Fruit fly (Drosophila melanogaster) whole organism, embryonic: ENCODE data around the gene CG43229.

Experiments
- BEAF-32 ChIP-seq: fragments of 200-800 bp; sonication (Bioruptor generic); optimal IDR thresholded peaks from 3 replicates; lab custom pipeline; 2017; ENCODE audit warnings: missing biosample characterization, missing genetic modification characterization, mild to moderate bottlenecking, moderate library complexity, missing genetic modification reagents
- Bteb2 ChIP-seq: fragments of 200-800 bp; sonication (Bioruptor generic); optimal IDR thresholded peaks from 2 replicates; lab custom pipeline; 2016; ENCODE audit warnings: missing biosample characterization, missing genetic modification characterization
- CG10209 ChIP-seq: fragments of 200-800 bp; sonication (Bioruptor generic); optimal IDR thresholded peaks from 3 replicates; lab custom pipeline; 2017; ENCODE audit warnings: missing biosample characterization, mild to moderate bottlenecking, missing genetic modification characterization, missing genetic modification reagents
- CG10321 ChIP-seq: fragments of 200-800 bp; sonication (Bioruptor generic); IDR thresholded peaks from 2 replicates; pipeline ENCODE4 v1.3.6; 2022; ENCODE audit warnings: missing biosample characterization, missing genetic modification characterization
- CG1602 ChIP-seq: fragments of 200-800 bp; sonication (Bioruptor generic); optimal IDR thresholded peaks from 3 replicates; lab custom pipeline; 2016; ENCODE audit warnings: missing biosample characterization, missing genetic modification characterization
- CG16815 ChIP-seq: fragments of 200-800 bp; sonication (Bioruptor generic); optimal IDR thresholded peaks from 3 replicates; lab custom pipeline; 2017; ENCODE audit warnings: missing biosample characterization, mild to moderate bottlenecking, missing genetic modification characterization
- CG17361 ChIP-seq: fragments of 200-800 bp; sonication (Bioruptor generic); IDR thresholded peaks from 3 replicates; pipeline ENCODE4 v1.3.6; 2022; ENCODE audit warnings: missing biosample characterization, missing genetic modification characterization
- CG17612 ChIP-seq: fragments of 200-800 bp; sonication (Bioruptor generic); IDR thresholded peaks from 2 replicates; pipeline ENCODE4 v1.3.6; 2022; ENCODE audit warnings: missing biosample characterization, missing genetic modification characterization
- CG2889 ChIP-seq: fragments of 200-800 bp; sonication (Bioruptor generic); IDR thresholded peaks from 3 replicates; pipeline ENCODE4 v1.3.6; 2022; ENCODE audit warnings: missing biosample characterization, missing genetic modification characterization
- CG30403 ChIP-seq: fragments of 200-800 bp; sonication (Bioruptor generic); optimal IDR thresholded peaks from 3 replicates; lab custom pipeline; 2016; ENCODE audit warnings: missing biosample characterization, missing genetic modification characterization
- CG34422 ChIP-seq: fragments of 200-800 bp; sonication (Bioruptor generic); IDR thresholded peaks from 3 replicates; pipeline ENCODE4 v1.3.6; 2022; ENCODE audit warnings: missing biosample characterization, missing genetic modification characterization
- CG42726 ChIP-seq: fragments of 200-800 bp; sonication (Bioruptor generic); IDR thresholded peaks from 2 replicates; pipeline ENCODE4 v1.3.6; 2022; ENCODE audit warnings: missing biosample characterization, missing genetic modification characterization; ENCODE audit not compliant: partially characterized antibody
- CG4360 ChIP-seq: fragments of 200-800 bp; sonication (Bioruptor generic); IDR thresholded peaks from 2 replicates; pipeline ENCODE4 v1.3.6; 2022; ENCODE audit warnings: missing biosample characterization, missing genetic modification characterization
- CG8359 ChIP-seq: fragments of 200-800 bp; sonication (Bioruptor generic); optimal IDR thresholded peaks from 2 replicates; lab custom pipeline; 2017; ENCODE audit warnings: missing biosample characterization, mild to moderate bottlenecking, missing genetic modification characterization, borderline replicate concordance
- CG8478 ChIP-seq: fragments of >200 bp; optimal IDR thresholded peaks from 2 replicates; lab custom pipeline; 2018
- CG8924 ChIP-seq: fragments of 200-800 bp; optimal IDR thresholded peaks from 3 replicates; lab custom pipeline; 2019; ENCODE audit warnings: missing biosample characterization, mild to moderate bottlenecking, missing genetic modification characterization, moderate library complexity
- CG9609 ChIP-seq: fragments of 200-800 bp; sonication (Bioruptor generic); optimal IDR thresholded peaks from 3 replicates; lab custom pipeline; 2016; ENCODE audit warnings: missing biosample characterization, missing genetic modification characterization
- CG9727 ChIP-seq: fragments of 200-800 bp; sonication (Bioruptor generic); optimal IDR thresholded peaks from 3 replicates; lab custom pipeline; 2017; ENCODE audit warnings: missing biosample characterization, mild to moderate bottlenecking, missing genetic modification characterization
- CoRest ChIP-seq: fragments of 200-800 bp; sonication (Bioruptor generic); optimal IDR thresholded peaks from 3 replicates; lab custom pipeline; 2018; ENCODE audit warnings: missing biosample characterization, mild to moderate bottlenecking, missing genetic modification characterization, moderate library complexity
- Doc3 ChIP-seq: fragments of 200-800 bp; sonication (Bioruptor generic); IDR thresholded peaks from 3 replicates; pipeline ENCODE4 v1.3.6; 2022; ENCODE audit warnings: missing biosample characterization, missing genetic modification characterization; ENCODE audit not compliant: partially characterized antibody
- E2f2 ChIP-seq: fragments of 200-800 bp; sonication (Bioruptor generic); IDR thresholded peaks from 2 replicates; pipeline ENCODE4 v1.3.6; 2022; ENCODE audit warnings: missing biosample characterization, missing genetic modification characterization
- Eip74EF ChIP-seq, 2 experiments: fragments of 200-800 bp in 1 of 2; fragments of >200 bp in 1 of 2; sonication (Bioruptor generic) in 1 of 2; optimal IDR thresholded peaks; 2 replicates each; lab custom pipeline; 2017 to 2019; ENCODE audit warnings: missing biosample characterization in 2 of 2, missing genetic modification characterization in 2 of 2, mild to moderate bottlenecking in 1 of 2, moderate library complexity in 1 of 2
- H15 ChIP-seq: fragments of 200-800 bp; sonication (Bioruptor generic); IDR thresholded peaks from 3 replicates; pipeline ENCODE4 v1.3.6; 2022; ENCODE audit warnings: missing biosample characterization, missing genetic modification characterization
- HLH4C ChIP-seq: fragments of 200-800 bp; sonication (Bioruptor generic); IDR thresholded peaks from 3 replicates; pipeline ENCODE4 v1.3.6; 2022; ENCODE audit warnings: missing biosample characterization, missing genetic modification characterization; ENCODE audit not compliant: partially characterized antibody
- HLH54F ChIP-seq: fragments of 200-800 bp; sonication (Bioruptor generic); optimal IDR thresholded peaks from 3 replicates; lab custom pipeline; 2016; ENCODE audit warnings: missing biosample characterization, missing genetic modification characterization
- Hey ChIP-seq: fragments of 200-800 bp; sonication (Bioruptor generic); optimal IDR thresholded peaks from 3 replicates; lab custom pipeline; 2018; ENCODE audit warnings: missing biosample characterization, mild to moderate bottlenecking, missing genetic modification characterization
- MTF-1 ChIP-seq: fragments of 200-800 bp; sonication (Bioruptor generic); optimal IDR thresholded peaks from 2 replicates; lab custom pipeline; 2018; ENCODE audit warnings: missing biosample characterization, mild to moderate bottlenecking, missing genetic modification characterization, borderline replicate concordance
- Mes4 ChIP-seq: fragments of 200-800 bp; sonication (Bioruptor generic); optimal IDR thresholded peaks from 2 replicates; lab custom pipeline; 2016; ENCODE audit warnings: missing biosample characterization, missing genetic modification characterization
- NC2β ChIP-seq: fragments of 200-800 bp; sonication (Bioruptor generic); optimal IDR thresholded peaks from 2 replicates; lab custom pipeline; 2016; ENCODE audit warnings: missing biosample characterization, missing genetic modification characterization
- Nf-YC ChIP-seq: fragments of 200-800 bp; optimal IDR thresholded peaks from 3 replicates; lab custom pipeline; 2019; ENCODE audit warnings: missing biosample characterization, mild to moderate bottlenecking, missing genetic modification characterization, moderate library complexity
- Ptx1 ChIP-seq: fragments of 200-800 bp; sonication (Bioruptor generic); IDR thresholded peaks from 2 replicates; pipeline ENCODE4 v1.3.6; 2022; ENCODE audit warnings: missing biosample characterization, missing genetic modification characterization
- Sox102F ChIP-seq: fragments of 200-800 bp; sonication (Bioruptor generic); optimal IDR thresholded peaks from 2 replicates; lab custom pipeline; 2018; ENCODE audit warnings: missing biosample characterization, mild to moderate bottlenecking, missing genetic modification characterization, moderate library complexity
- TFAM ChIP-seq: fragments of 200-800 bp; sonication (Bioruptor generic); optimal IDR thresholded peaks from 2 replicates; lab custom pipeline; 2017; ENCODE audit warnings: missing biosample characterization, missing genetic modification characterization, inconsistent platforms
- Tbp ChIP-seq: fragments of >200 bp; optimal IDR thresholded peaks from 2 replicates; lab custom pipeline; 2018; ENCODE audit warnings: missing biosample characterization, missing genetic modification characterization
- Usf ChIP-seq: fragments of 200-800 bp; sonication (Bioruptor generic); optimal IDR thresholded peaks from 2 replicates; lab custom pipeline; 2017; ENCODE audit warnings: missing genotype, missing biosample characterization, missing genetic modification characterization
- aop ChIP-seq: fragments of 200-800 bp; sonication (Bioruptor generic); IDR thresholded peaks from 2 replicates; pipeline ENCODE4 v1.3.6; 2022; ENCODE audit warnings: missing biosample characterization, missing genetic modification characterization
- ato ChIP-seq: fragments of 200-800 bp; sonication (Bioruptor generic); IDR thresholded peaks from 2 replicates; pipeline ENCODE4 v1.3.6; 2022; ENCODE audit warnings: missing biosample characterization, missing genetic modification characterization; ENCODE audit not compliant: partially characterized antibody
- bowl ChIP-seq: fragments of 200-800 bp; sonication (Bioruptor generic); IDR thresholded peaks from 2 replicates; pipeline ENCODE4 v1.3.6; 2022; ENCODE audit warnings: missing biosample characterization, missing genetic modification characterization
- gcm ChIP-seq: fragments of 200-800 bp; sonication (Bioruptor generic); optimal IDR thresholded peaks from 2 replicates; lab custom pipeline; 2019; ENCODE audit warnings: missing biosample characterization, mild to moderate bottlenecking, missing genetic modification characterization, moderate library complexity
- gro ChIP-seq: fragments of 200-800 bp; sonication (Bioruptor generic); optimal IDR thresholded peaks from 2 replicates; lab custom pipeline; 2016; ENCODE audit warnings: missing biosample characterization, missing genetic modification characterization
- her ChIP-seq: fragments of 200-800 bp; sonication (Bioruptor generic); optimal IDR thresholded peaks from 2 replicates; lab custom pipeline; 2016; ENCODE audit warnings: missing biosample characterization, missing genetic modification characterization
- nom ChIP-seq: fragments of 200-800 bp; sonication (Bioruptor generic); optimal IDR thresholded peaks from 2 replicates; lab custom pipeline; 2017; ENCODE audit warnings: missing biosample characterization, missing genetic modification characterization, mild to moderate bottlenecking, moderate library complexity, missing genetic modification reagents
- pho ChIP-seq: fragments of 200-800 bp; sonication (Bioruptor generic); optimal IDR thresholded peaks from 2 replicates; lab custom pipeline; 2016; ENCODE audit warnings: missing biosample characterization, missing genetic modification characterization
- tll ChIP-seq, 2 experiments: fragments of 200-800 bp in 1 of 2; fragments of >200 bp in 1 of 2; sonication (Bioruptor generic) in 1 of 2; optimal IDR thresholded peaks; 2 replicates each; lab custom pipeline; 2017 to 2019; ENCODE audit warnings: missing biosample characterization in 2 of 2, missing genetic modification characterization in 2 of 2, mild to moderate bottlenecking in 1 of 2, moderate library complexity in 1 of 2
- trh ChIP-seq: fragments of 200-800 bp; sonication (Bioruptor generic); optimal IDR thresholded peaks from 2 replicates; lab custom pipeline; 2016; ENCODE audit warnings: missing biosample characterization, missing genetic modification characterization
- ttk ChIP-seq: fragments of 200-800 bp; sonication (Bioruptor generic); IDR thresholded peaks from 2 replicates; pipeline ENCODE4 v2.1.2; 2022; ENCODE audit warnings: missing biosample characterization, missing genetic modification characterization
- tup ChIP-seq: fragments of 200-800 bp; sonication (Bioruptor generic); optimal IDR thresholded peaks from 2 replicates; lab custom pipeline; 2016; ENCODE audit warnings: missing biosample characterization, mild to moderate bottlenecking, missing genetic modification characterization, moderate library complexity
- vnd ChIP-seq: fragments of 200-800 bp; sonication (Bioruptor generic); IDR thresholded peaks from 3 replicates; pipeline ENCODE4 v1.3.6; 2022; ENCODE audit warnings: missing biosample characterization, missing genetic modification characterization; ENCODE audit not compliant: partially characterized antibody
- zf30C ChIP-seq: fragments of 200-800 bp; sonication (Bioruptor generic); optimal IDR thresholded peaks from 3 replicates; lab custom pipeline; 2018; ENCODE audit warnings: missing biosample characterization, mild to moderate bottlenecking, missing genetic modification characterization

CG43229 gene

dm6 chrX:18101778-18102177, 36.6 kb upstream of the CG43229 start, which contains the start of gene Taf8 (continued):
- TF ChIP-seq CG8478 (lab: Kevin White, UChicago) (no peak), Tbp (GFP tag; lab: Kevin White, UChicago) (no peak), Sox102F (no peak), CG42726 (GFP tag; lab: Robert Waterston, UW) (peak; percentile 60), Usf (GFP tag; lab: Kevin White, UChicago) (no peak), Doc3 (GFP tag; lab: Robert Waterston, UW) (peak; percentile 32; the same call in 1 of the 3 replicates), CoRest (tag; lab: Kevin White, UChicago) (no peak), nom (GFP tag; lab: Kevin White, UChicago) (no peak), Bteb2 (GFP tag; lab: Kevin White, UChicago) (no peak)

- TF ChIP-seq Nf-YC (tag; lab: Kevin White, UChicago) (no peak), trh (GFP tag; lab: Kevin White, UChicago) (no peak), aop (GFP tag; lab: Robert Waterston, UW) (no peak), CG30403 (GFP tag; lab: Kevin White, UChicago) (no peak), H15 (GFP tag; lab: Robert Waterston, UW) (no peak), CG10321 (GFP tag; lab: Robert Waterston, UW) (no peak), gcm (no peak), gro (GFP tag; lab: Kevin White, UChicago) (no peak), tll (GFP tag; optimal IDR thresholded peaks at IDR 0.05; lab: Kevin White, UChicago) (no peak), tup (GFP tag; lab: Kevin White, UChicago) (no peak), pho (no peak), bowl (GFP tag; lab: Robert Waterston, UW) (no peak), CG1602 (no peak), ato (GFP tag; lab: Robert Waterston, UW) (no peak), TFAM (GFP tag; lab: Kevin White, UChicago) (no peak), CG17361 (GFP tag; lab: Robert Waterston, UW) (no peak), HLH54F (no peak), Eip74EF (GFP tag; optimal IDR thresholded peaks at IDR 0.05; lab: Kevin White, UChicago) (no peak), CG8924 (tag; lab: Kevin White, UChicago) (no peak), zf30C (no peak)
Measured at dm6 chrX:18103353-18103752, 35.0 kb upstream of the CG43229 start, which contains the start of gene CG7135. CG7135 (plus strand) TSS chrX:18103653.

dm6 chrX:18106686-18107085, 31.7 kb upstream of the CG43229 start:
- TF ChIP-seq Mes4 (GFP tag; lab: Kevin White, UChicago), result no peak
- TF ChIP-seq BEAF-32, result peak; percentile 7
- TF ChIP-seq CG9609, result no peak
- no peak for TF ChIP-seq NC2β (GFP tag; lab: Kevin White, UChicago)
- TF ChIP-seq CG34422, result no peak
- no peak for TF ChIP-seq CG9727 (GFP tag; lab: Kevin White, UChicago)
- no peak for TF ChIP-seq H15 (GFP tag; lab: Robert Waterston, UW)
- TF ChIP-seq Ptx1 (GFP tag; lab: Robert Waterston, UW), result no peak
- peak; percentile 47; the same call in 1 of the 3 replicates for TF ChIP-seq HLH4C
- no peak for TF ChIP-seq MTF-1 (GFP tag; lab: Kevin White, UChicago)
- no peak for TF ChIP-seq CG8359 (GFP tag; lab: Kevin White, UChicago)
- no peak for TF ChIP-seq CG10209 (GFP tag; lab: Kevin White, UChicago)
- TF ChIP-seq CG16815 (GFP tag; lab: Kevin White, UChicago), result no peak
- TF ChIP-seq Hey (tag; lab: Kevin White, UChicago), result no peak
- no peak for TF ChIP-seq CG17612 (GFP tag; lab: Robert Waterston, UW)
- TF ChIP-seq ttk, result no peak
- TF ChIP-seq CG4360 (GFP tag; lab: Robert Waterston, UW), result no peak
- TF ChIP-seq her (GFP tag; lab: Kevin White, UChicago), result no peak
- no peak for TF ChIP-seq CG2889 (GFP tag; lab: Robert Waterston, UW)
- TF ChIP-seq pho, result no peak
- no peak for TF ChIP-seq vnd (GFP tag; lab: Robert Waterston, UW)
- 0 out of 2 replicates have a peak, but pooled peaks have one; percentile 21 for TF ChIP-seq E2f2
